Worm (Caenorhabditis elegans): ENCODE results near the gene F25E2.2.

DNA sequence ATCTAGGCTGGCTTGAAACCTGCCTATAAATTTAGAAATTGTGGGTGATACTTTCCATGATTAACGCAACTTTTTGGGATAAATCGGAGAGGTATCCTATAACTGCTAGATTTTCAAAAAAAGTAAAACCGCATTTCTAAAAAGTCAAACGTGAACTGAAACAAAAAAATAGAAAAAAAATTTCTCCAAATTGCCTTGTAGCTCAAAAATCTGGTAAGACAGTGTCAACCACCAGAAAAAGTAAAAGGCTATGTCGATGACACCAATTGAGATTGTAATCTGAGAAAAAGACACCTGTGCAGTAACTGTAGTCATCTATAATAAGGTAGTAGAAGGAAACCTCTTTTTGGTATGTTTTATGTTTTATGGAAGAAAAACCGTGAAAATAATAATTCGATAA, 18.0 kb upstream of the F25E2.2 start, which contains the start of gene wdr-54:
- no peak for TF ChIP-seq nhr-42 (GFP tag; IDR thresholded peaks at IDR 0.05)
- TF ChIP-seq nhr-76 (tag; optimal IDR thresholded peaks at IDR 0.05), result no peak
- TF ChIP-seq dve-1 (tag; optimal IDR thresholded peaks at IDR 0.05; ENCODE audit: insufficient read depth), result no peak
- TF ChIP-seq mdl-1 (tag; optimal IDR thresholded peaks at IDR 0.05), result no peak
- TF ChIP-seq lsy-2 (tag; optimal IDR thresholded peaks at IDR 0.05), result no peak
- TF ChIP-seq nhr-10 (tag; optimal IDR thresholded peaks at IDR 0.05), result no peak
- no peak for TF ChIP-seq hmg-1.1 (GFP tag; IDR thresholded peaks at IDR 0.05)
- TF ChIP-seq nhr-48 (tag; optimal IDR thresholded peaks at IDR 0.05), result no peak
- no peak for TF ChIP-seq daf-12 (tag; optimal IDR thresholded peaks at IDR 0.05)
- TF ChIP-seq fkh-10 (GFP tag; optimal IDR thresholded peaks at IDR 0.05), result no peak
